Fruit fly (Drosophila melanogaster): Measurements from ENCODE around the gene CG2211.

The CG2211 gene

dm6 chr3L:1319097-1319725 is 15.9 kb downstream of the CG2211 start (continued):
- TF ChIP-seq CG10462 (GFP tag; optimal IDR thresholded peaks at IDR 0.05), result peak; percentile 68
- no peak for TF ChIP-seq B-H2 (GFP tag; optimal IDR thresholded peaks at IDR 0.05)
- peak; percentile 29 for TF ChIP-seq CG15073 (GFP tag; optimal IDR thresholded peaks at IDR 0.05)
- TF ChIP-seq CG6272 (GFP tag; IDR thresholded peaks at IDR 0.05), result peak; percentile 66
- TF ChIP-seq CG5953 (GFP tag; IDR thresholded peaks at IDR 0.05), result peak; percentile 80
- TF ChIP-seq ATbp (GFP tag; optimal IDR thresholded peaks at IDR 0.05), result peak; percentile 87
- TF ChIP-seq CG42726 (GFP tag; IDR thresholded peaks at IDR 0.05; ENCODE audit: partially characterized antibody), result no peak
- peak; percentile 90 for TF ChIP-seq ken (GFP tag; IDR thresholded peaks at IDR 0.05)
- peak; percentile 87 for TF ChIP-seq CG34422 (GFP tag; IDR thresholded peaks at IDR 0.05)
- TF ChIP-seq C15 (GFP tag; IDR thresholded peaks at IDR 0.05), result peak; percentile 35; the same call in 1 of the 3 replicates
- peak; percentile 62; the same call in 1 of the 3 replicates for TF ChIP-seq CG7357 (GFP tag; IDR thresholded peaks at IDR 0.05)
- TF ChIP-seq kni (GFP tag; optimal IDR thresholded peaks at IDR 0.05), result no peak
- no peak for TF ChIP-seq insv (GFP tag; optimal IDR thresholded peaks at IDR 0.05)
- TF ChIP-seq CG17829 (tag; optimal IDR thresholded peaks at IDR 0.05), result peak; percentile 84
- peak; percentile 52 for TF ChIP-seq CG1792 (GFP tag; optimal IDR thresholded peaks at IDR 0.05)
- peak; percentile 89 for TF ChIP-seq CG11504 (tag; optimal IDR thresholded peaks at IDR 0.05)
- peak; percentile 43 for TF ChIP-seq CG2202 (tag; optimal IDR thresholded peaks at IDR 0.05)
- peak; percentile 9 for TF ChIP-seq cwo (GFP tag; optimal IDR thresholded peaks at IDR 0.05)
- peak; percentile 50 for TF ChIP-seq eyg (GFP tag; optimal IDR thresholded peaks at IDR 0.05)
- peak; percentile 86 for TF ChIP-seq tin (GFP tag; optimal IDR thresholded peaks at IDR 0.05)
- peak; percentile 44 for TF ChIP-seq CG10147 (GFP tag; optimal IDR thresholded peaks at IDR 0.05)
- TF ChIP-seq CTCF (GFP tag; optimal IDR thresholded peaks at IDR 0.05), result peak; percentile 27
- TF ChIP-seq ranshi (GFP tag; IDR thresholded peaks at IDR 0.05), result peak; percentile 63
- no peak for TF ChIP-seq CG12744 (GFP tag; optimal IDR thresholded peaks at IDR 0.05)
- peak; percentile 96 for TF ChIP-seq corto (GFP tag; optimal IDR thresholded peaks at IDR 0.05)
- TF ChIP-seq CG6254 (GFP tag; optimal IDR thresholded peaks at IDR 0.05), result peak; percentile 74
- peak in 1 of 2 experiments; percentile 46 for TF ChIP-seq Eip74EF (GFP tag; optimal IDR thresholded peaks at IDR 0.05)
- peak; percentile 62 for TF ChIP-seq CG31388 (GFP tag; optimal IDR thresholded peaks at IDR 0.05)
- TF ChIP-seq CG15514 (GFP tag; optimal IDR thresholded peaks at IDR 0.05), result peak; percentile 19
- no peak for TF ChIP-seq eve (GFP tag; optimal IDR thresholded peaks at IDR 0.05)
- TF ChIP-seq CG2875 (GFP tag; optimal IDR thresholded peaks at IDR 0.05), result peak; percentile 82
- peak; percentile 70 for TF ChIP-seq CG10209 (GFP tag; optimal IDR thresholded peaks at IDR 0.05)
- peak; percentile 87 for TF ChIP-seq fd96Cb (tag; optimal IDR thresholded peaks at IDR 0.05)
- TF ChIP-seq nerfin-1 (tag; optimal IDR thresholded peaks at IDR 0.05), result peak; percentile 72
- TF ChIP-seq Oli (tag; optimal IDR thresholded peaks at IDR 0.05), result peak; percentile 81
- peak; percentile 64 for TF ChIP-seq CG18764 (GFP tag; optimal IDR thresholded peaks at IDR 0.05)
- TF ChIP-seq Hmx (GFP tag; optimal IDR thresholded peaks at IDR 0.05), result no peak
- TF ChIP-seq CG15269 (tag; optimal IDR thresholded peaks at IDR 0.05), result peak; percentile 73
- TF ChIP-seq CG32767 (GFP tag; IDR thresholded peaks at IDR 0.05), result peak; percentile 63; the same call in 1 of the 2 replicates
- no peak for TF ChIP-seq Scr (GFP tag; IDR thresholded peaks at IDR 0.05; ENCODE audit: partially characterized antibody)
- peak; percentile 83 for TF ChIP-seq Optix (GFP tag; IDR thresholded peaks at IDR 0.05)
- no peak for TF ChIP-seq rib (GFP tag; IDR thresholded peaks at IDR 0.05)
- peak; percentile 80 for TF ChIP-seq Nf-YA (GFP tag; IDR thresholded peaks at IDR 0.05)
- no peak for TF ChIP-seq Dref (GFP tag; IDR thresholded peaks at IDR 0.05)
- no peak for TF ChIP-seq Hey (tag; optimal IDR thresholded peaks at IDR 0.05)
- peak; percentile 68 for TF ChIP-seq jumu (GFP tag; optimal IDR thresholded peaks at IDR 0.05)
- TF ChIP-seq ERR (GFP tag; optimal IDR thresholded peaks at IDR 0.05), result no peak
- peak; percentile 64 for TF ChIP-seq CG9609 (GFP tag; optimal IDR thresholded peaks at IDR 0.05)
- no peak for TF ChIP-seq CG7963 (GFP tag; IDR thresholded peaks at IDR 0.05; ENCODE audit: partially characterized antibody)
- peak; percentile 43 for TF ChIP-seq grn (GFP tag; optimal IDR thresholded peaks at IDR 0.05)

Data from whole organism, embryonic.